Fruit fly (Drosophila melanogaster): ENCODE data around the gene PGRP-SA.
A peak's percentile ranks its signal among the peaks of the same experiment; 100 is the strongest.

PGRP-SA gene

DNA sequence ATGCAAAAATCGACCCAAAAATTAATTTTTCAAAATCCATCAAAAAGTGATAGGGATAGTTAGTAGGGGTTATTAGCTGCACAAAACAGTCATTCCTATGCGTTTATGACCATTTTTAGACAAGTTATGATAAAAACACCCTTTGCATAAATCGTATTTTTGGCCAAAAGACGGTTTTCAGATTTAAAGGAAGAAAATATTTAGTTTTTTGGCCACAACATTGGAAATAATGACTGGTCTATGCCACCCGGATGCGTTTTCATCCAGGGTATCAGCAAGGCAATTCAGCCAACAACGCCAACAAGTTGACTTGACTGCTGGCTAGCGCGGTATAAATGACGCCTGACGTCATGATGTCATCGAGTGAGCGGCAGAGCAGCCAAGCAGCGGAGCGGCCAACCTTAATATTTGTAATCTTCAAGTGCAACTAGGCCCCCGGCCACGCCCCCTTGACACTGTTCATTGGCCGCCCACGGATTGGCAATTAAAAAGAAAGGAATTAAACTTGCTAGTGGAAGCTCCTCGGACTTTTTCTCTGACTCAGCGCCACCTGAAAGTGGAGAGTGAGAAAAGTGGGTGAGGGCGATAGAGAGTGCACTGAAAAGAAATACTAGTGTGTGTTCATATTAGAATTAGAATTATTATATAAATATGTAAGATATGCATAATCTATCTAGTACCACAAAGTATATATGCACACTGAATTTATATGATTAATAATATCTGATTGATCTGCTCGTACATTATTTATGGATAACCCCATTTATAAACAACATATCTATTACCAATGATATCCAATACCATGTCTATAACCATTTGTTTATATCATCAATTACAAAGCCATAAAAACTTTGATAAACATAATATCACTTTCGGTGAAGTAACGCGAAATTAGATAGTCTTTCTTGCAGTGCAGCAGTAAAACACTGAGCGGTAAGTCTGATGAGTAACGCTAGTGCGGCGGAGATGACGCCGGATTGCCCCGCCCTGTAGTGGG is 1.4 kb upstream of the PGRP-SA start (continued):
- TF ChIP-seq CG4820 (GFP tag; optimal IDR thresholded peaks at IDR 0.05) (peak; percentile 74), CG14667 (GFP tag; IDR thresholded peaks at IDR 0.05) (peak; percentile 54), lbe (GFP tag; optimal IDR thresholded peaks at IDR 0.05) (no peak), Tbp (GFP tag; optimal IDR thresholded peaks at IDR 0.05) (no peak), HLHmδ (GFP tag; optimal IDR thresholded peaks at IDR 0.05) (no peak), sr (GFP tag; IDR thresholded peaks at IDR 0.05) (no peak), jumu (GFP tag; optimal IDR thresholded peaks at IDR 0.05) (no peak), nmo (GFP tag; optimal IDR thresholded peaks at IDR 0.05) (peak; percentile 93), nom (GFP tag; optimal IDR thresholded peaks at IDR 0.05) (peak; percentile 76), CG9215 (GFP tag; IDR thresholded peaks at IDR 0.05) (peak; percentile 76), CG8359 (GFP tag; optimal IDR thresholded peaks at IDR 0.05; ENCODE audit: borderline replicate concordance) (peak; percentile 68), slou (GFP tag; optimal IDR thresholded peaks at IDR 0.05) (peak; percentile 71), grau (tag; optimal IDR thresholded peaks at IDR 0.05) (peak; percentile 92), Dfd (GFP tag; optimal IDR thresholded peaks at IDR 0.05) (no peak), CG8281 (tag; optimal IDR thresholded peaks at IDR 0.05) (peak; percentile 61), CG18599 (GFP tag; optimal IDR thresholded peaks at IDR 0.05) (peak; percentile 89), ato (GFP tag; IDR thresholded peaks at IDR 0.05; ENCODE audit: partially characterized antibody) (no peak), peb (GFP tag; IDR thresholded peaks at IDR 0.05) (no peak), Adf1 (GFP tag; IDR thresholded peaks at IDR 0.05) (peak; percentile 71), NFAT (GFP tag; IDR thresholded peaks at IDR 0.05) (no peak; the same call in 1 of the 2 replicates), CG17385 (GFP tag; optimal IDR thresholded peaks at IDR 0.05) (peak; percentile 86), ttk (GFP tag; IDR thresholded peaks at IDR 0.05) (peak; percentile 40; the same call in 1 of the 2 replicates), CG2129 (GFP tag; IDR thresholded peaks at IDR 0.05; ENCODE audit: partially characterized antibody) (no peak), CG6765 (GFP tag; optimal IDR thresholded peaks at IDR 0.05) (peak; percentile 82), CG9932 (GFP tag; IDR thresholded peaks at IDR 0.05) (peak; percentile 68), zen2 (GFP tag; IDR thresholded peaks at IDR 0.05; ENCODE audit: partially characterized antibody) (no peak), CG10543 (GFP tag; optimal IDR thresholded peaks at IDR 0.05) (peak; percentile 87), pan (optimal IDR thresholded peaks at IDR 0.05) (no peak), pan (GFP tag; optimal IDR thresholded peaks at IDR 0.05 in 1 of 2, IDR thresholded peaks at IDR 0.05 in 1 of 2) (peak in 1 of 2 experiments; percentile 65), CG7357 (GFP tag; IDR thresholded peaks at IDR 0.05) (peak; percentile 60; the same call in 2 of the 3 replicates), dati (GFP tag; IDR thresholded peaks at IDR 0.05) (no peak), Doc3 (GFP tag; IDR thresholded peaks at IDR 0.05; ENCODE audit: partially characterized antibody) (no peak), yki (optimal IDR thresholded peaks at IDR 0.05) (no peak), CG16815 (GFP tag; optimal IDR thresholded peaks at IDR 0.05) (peak; percentile 57), Hey (tag; optimal IDR thresholded peaks at IDR 0.05) (no peak), PHDP (tag; optimal IDR thresholded peaks at IDR 0.05) (peak; percentile 87), CG10654 (GFP tag; optimal IDR thresholded peaks at IDR 0.05) (peak; percentile 66), Fer3 (tag; optimal IDR thresholded peaks at IDR 0.05) (peak; percentile 84), sisA (GFP tag; IDR thresholded peaks at IDR 0.05) (peak; percentile 47), Pdp1 (GFP tag; optimal IDR thresholded peaks at IDR 0.05) (peak; percentile 47 to 48), CG6272 (GFP tag; IDR thresholded peaks at IDR 0.05) (no peak), CG17328 (GFP tag; IDR thresholded peaks at IDR 0.05) (peak; percentile 27; the same call in 1 of the 2 replicates), CG14050 (GFP tag; IDR thresholded peaks at IDR 0.05) (peak; percentile 48; the same call in 2 of the 3 replicates), Stat92E (GFP tag; optimal IDR thresholded peaks at IDR 0.05) (no peak), CG11696 (GFP tag; IDR thresholded peaks at IDR 0.05) (peak; percentile 76), ap (GFP tag; IDR thresholded peaks at IDR 0.05) (0 out of 2 replicates have a peak, but pooled peaks have one; percentile 24), CG3847 (GFP tag; IDR thresholded peaks at IDR 0.05) (peak; percentile 70), Atf-2 (GFP tag; optimal IDR thresholded peaks at IDR 0.05) (no peak)
